Worm (Caenorhabditis elegans) whole organism, L1 larva: ENCODE data around the gene lido-8.

Experiments
- C04F5.9 ChIP-seq: sonication (generic microtip); optimal IDR thresholded peaks from 2 replicates; lab custom pipeline; 2016; ENCODE audit warnings: missing genetic modification characterization, missing compliant biosample characterization
- C16A3.4 ChIP-seq: fragments of 150-350 bp; optimal IDR thresholded peaks from 2 replicates; lab custom pipeline; 2014; ENCODE audit warnings: missing biosample characterization, missing genetic modification characterization
- Y116A8C.19 ChIP-seq: sonication (generic microtip); optimal IDR thresholded peaks from 2 replicates; lab custom pipeline; 2016; ENCODE audit warnings: missing compliant biosample characterization, missing genetic modification characterization, borderline replicate concordance
- aha-1 ChIP-seq: fragments of 150-350 bp; optimal IDR thresholded peaks from 2 replicates; lab custom pipeline; 2014; ENCODE audit warnings: missing biosample characterization, missing genetic modification characterization
- alr-1 ChIP-seq: fragments of 200-800 bp; sonication (Bioruptor generic); optimal IDR thresholded peaks from 2 replicates; lab custom pipeline; 2018; ENCODE audit warnings: borderline replicate concordance, mild to moderate bottlenecking, missing genetic modification characterization, missing compliant biosample characterization
- ama-1 ChIP-seq: fragments of 150-350 bp; optimal IDR thresholded peaks from 2 replicates; lab custom pipeline; 2014
- ceh-88 ChIP-seq: fragments of 200-800 bp; sonication (Bioruptor generic); IDR thresholded peaks from 2 replicates; pipeline ENCODE4 v1.3.6; 2022; ENCODE audit warnings: missing genetic modification characterization, missing compliant biosample characterization
- ceh-90 ChIP-seq: sonication (generic microtip); optimal IDR thresholded peaks from 2 replicates; lab custom pipeline; 2016; ENCODE audit warnings: missing genetic modification characterization, missing compliant biosample characterization
- dsc-1 ChIP-seq: sonication (generic microtip); optimal IDR thresholded peaks from 2 replicates; lab custom pipeline; 2016; ENCODE audit warnings: mild to moderate bottlenecking, missing genetic modification characterization, missing compliant biosample characterization
- egl-27 ChIP-seq, 2 experiments: fragments of 150-350 bp in 1 of 2; sonication (generic microtip); optimal IDR thresholded peaks; 3 replicates each; lab custom pipeline; 2017 to 2018; ENCODE audit warnings: missing biosample characterization in 2 of 2, missing genetic modification characterization in 2 of 2, missing genetic modification reagents in 2 of 2
- elt-2 ChIP-seq: sonication (generic microtip); optimal IDR thresholded peaks from 2 replicates; lab custom pipeline; 2016; ENCODE audit warnings: missing genetic modification characterization, mild to moderate bottlenecking, inconsistent platforms, missing compliant biosample characterization, missing genetic modification reagents
- ets-5 ChIP-seq: fragments of 200-800 bp; sonication (Bioruptor generic); IDR thresholded peaks from 2 replicates; pipeline ENCODE4 v1.3.6; 2022; ENCODE audit warnings: missing genetic modification characterization, missing compliant biosample characterization
- fkh-10 ChIP-seq: sonication (generic microtip); optimal IDR thresholded peaks from 2 replicates; lab custom pipeline; 2017; ENCODE audit warnings: missing biosample characterization, missing genetic modification reagents, missing genetic modification characterization
- fkh-4 ChIP-seq: sonication (generic microtip); optimal IDR thresholded peaks from 2 replicates; lab custom pipeline; 2016; ENCODE audit warnings: missing compliant biosample characterization, missing genetic modification characterization, borderline replicate concordance
- fkh-8 ChIP-seq: sonication (generic microtip); optimal IDR thresholded peaks from 2 replicates; lab custom pipeline; 2016; ENCODE audit warnings: mild to moderate bottlenecking, missing genetic modification characterization, missing compliant biosample characterization
- grh-1 ChIP-seq: fragments of 200-800 bp; sonication (Bioruptor generic); IDR thresholded peaks from 2 replicates; pipeline ENCODE4 v1.3.6; 2022; ENCODE audit warnings: missing genetic modification reagents, missing genetic modification characterization, missing compliant biosample characterization
- hlh-17 ChIP-seq: fragments of 200-800 bp; sonication (Bioruptor generic); optimal IDR thresholded peaks from 2 replicates; lab custom pipeline; 2018; ENCODE audit warnings: missing genetic modification characterization, mild to moderate bottlenecking, missing compliant biosample characterization, moderate library complexity, borderline replicate concordance
- hlh-4 ChIP-seq: sonication (generic microtip); optimal IDR thresholded peaks from 2 replicates; lab custom pipeline; 2016; ENCODE audit warnings: mild to moderate bottlenecking, missing genetic modification characterization, missing compliant biosample characterization
- hpl-2 ChIP-seq: fragments of 150-350 bp; optimal IDR thresholded peaks from 2 replicates; lab custom pipeline; 2014; ENCODE audit warnings: missing biosample characterization, missing genetic modification reagents, missing genetic modification characterization
- irx-1 ChIP-seq: sonication (generic microtip); optimal IDR thresholded peaks from 2 replicates; lab custom pipeline; 2016; ENCODE audit warnings: missing genetic modification characterization, missing compliant biosample characterization
- jun-1 ChIP-seq: fragments of 150-350 bp; optimal IDR thresholded peaks from 2 replicates; lab custom pipeline; 2014; ENCODE audit warnings: missing biosample characterization, missing genetic modification reagents, missing genetic modification characterization
- lin-14 ChIP-seq: fragments of 200-800 bp; sonication (Bioruptor generic); optimal IDR thresholded peaks from 2 replicates; lab custom pipeline; 2018; ENCODE audit warnings: mild to moderate bottlenecking, missing genetic modification characterization, moderate library complexity, missing compliant biosample characterization
- lin-15B ChIP-seq: fragments of 150-350 bp; sonication (generic microtip); optimal IDR thresholded peaks from 3 replicates; lab custom pipeline; 2014; ENCODE audit warnings: missing biosample characterization, missing genetic modification characterization
- lin-39 ChIP-seq: fragments of 150-350 bp; optimal IDR thresholded peaks from 2 replicates; lab custom pipeline; 2014; ENCODE audit warnings: missing biosample characterization, missing genetic modification reagents, missing genetic modification characterization
- mdl-1 ChIP-seq, 2 experiments: fragments of 150-350 bp; optimal IDR thresholded peaks; 2 replicates each; lab custom pipeline; 2014 to 2017; ENCODE audit warnings: missing biosample characterization in 2 of 2, missing genetic modification characterization in 2 of 2, inconsistent platforms in 1 of 2
- mef-2 ChIP-seq: fragments of 150-350 bp; optimal IDR thresholded peaks from 2 replicates; lab custom pipeline; 2014; ENCODE audit warnings: missing biosample characterization, missing genetic modification characterization
- mep-1 ChIP-seq: fragments of 150-350 bp; optimal IDR thresholded peaks from 2 replicates; lab custom pipeline; 2014; ENCODE audit warnings: missing biosample characterization, missing genetic modification characterization
- nhr-12 ChIP-seq: sonication (generic microtip); optimal IDR thresholded peaks from 2 replicates; lab custom pipeline; 2017; ENCODE audit warnings: missing biosample characterization, missing genetic modification characterization
- nhr-19 ChIP-seq: fragments of 200-800 bp; sonication (Bioruptor generic); conservative IDR thresholded peaks from 2 replicates; pipeline ENCODE4 v1.3.6; 2022; ENCODE audit warnings: missing genetic modification characterization, missing compliant biosample characterization
- nhr-20 ChIP-seq: sonication (generic microtip); optimal IDR thresholded peaks from 2 replicates; lab custom pipeline; 2016; ENCODE audit warnings: mild to moderate bottlenecking, missing genetic modification characterization, missing compliant biosample characterization
- nhr-237 ChIP-seq: fragments of 150-350 bp; optimal IDR thresholded peaks from 2 replicates; lab custom pipeline; 2014; ENCODE audit warnings: missing biosample characterization, missing genetic modification characterization
- nhr-28 ChIP-seq: fragments of 150-350 bp; optimal IDR thresholded peaks from 2 replicates; lab custom pipeline; 2014; ENCODE audit warnings: missing biosample characterization, missing genetic modification characterization
- nhr-47 ChIP-seq: sonication (generic microtip); optimal IDR thresholded peaks from 2 replicates; lab custom pipeline; 2016; ENCODE audit warnings: mild to moderate bottlenecking, missing genetic modification characterization, moderate library complexity, missing compliant biosample characterization
- nhr-71 ChIP-seq: sonication (generic microtip); optimal IDR thresholded peaks from 2 replicates; lab custom pipeline; 2016; ENCODE audit warnings: mild to moderate bottlenecking, missing genetic modification characterization, moderate library complexity, missing compliant biosample characterization
- nhr-85 ChIP-seq: sonication (generic microtip); peaks from one replicate; lab custom pipeline; 2016; ENCODE audit warnings: missing genetic modification characterization, inconsistent platforms, missing compliant biosample characterization
- nhr-90 ChIP-seq: sonication (generic microtip); optimal IDR thresholded peaks from 2 replicates; lab custom pipeline; 2016; ENCODE audit warnings: mild to moderate bottlenecking, missing genetic modification characterization, missing compliant biosample characterization; ENCODE audit not compliant: poor library complexity
- pag-3 ChIP-seq: sonication (generic microtip); optimal IDR thresholded peaks from 2 replicates; lab custom pipeline; 2017; ENCODE audit warnings: missing genetic modification characterization, mild to moderate bottlenecking, missing compliant biosample characterization, antibody characterized with exemption, borderline replicate concordance; ENCODE audit not compliant: insufficient read depth
- pax-3 ChIP-seq: fragments of 200-800 bp; sonication (Bioruptor generic); optimal IDR thresholded peaks from 2 replicates; lab custom pipeline; 2018; ENCODE audit warnings: mild to moderate bottlenecking, missing genetic modification characterization, moderate library complexity, missing compliant biosample characterization
- pqm-1 ChIP-seq: sonication (generic microtip); optimal IDR thresholded peaks from 3 replicates; lab custom pipeline; 2017; ENCODE audit warnings: missing biosample characterization, missing genetic modification characterization
- rnt-1 ChIP-seq: sonication (generic microtip); optimal IDR thresholded peaks from 2 replicates; lab custom pipeline; 2016; ENCODE audit warnings: mild to moderate bottlenecking, missing genetic modification characterization, moderate library complexity, missing compliant biosample characterization
- snu-23 ChIP-seq: sonication (generic microtip); optimal IDR thresholded peaks from 2 replicates; lab custom pipeline; 2016; ENCODE audit warnings: missing genetic modification characterization, missing compliant biosample characterization
- swsn-7 ChIP-seq: sonication (generic microtip); optimal IDR thresholded peaks from 2 replicates; lab custom pipeline; 2016; ENCODE audit warnings: missing genetic modification characterization, missing compliant biosample characterization
- tbx-2 ChIP-seq: sonication (generic microtip); optimal IDR thresholded peaks from 2 replicates; lab custom pipeline; 2016; ENCODE audit warnings: missing genetic modification characterization, missing compliant biosample characterization
- tlp-1 ChIP-seq: fragments of 150-350 bp; optimal IDR thresholded peaks from 2 replicates; lab custom pipeline; 2014; ENCODE audit warnings: missing biosample characterization, missing genetic modification characterization
- unc-130 ChIP-seq: fragments of 150-350 bp; optimal IDR thresholded peaks from 2 replicates; lab custom pipeline; 2017; ENCODE audit warnings: missing biosample characterization, missing genetic modification characterization, inconsistent platforms
- unc-62 ChIP-seq: fragments of 150-350 bp; optimal IDR thresholded peaks from 2 replicates; lab custom pipeline; 2014; ENCODE audit warnings: missing biosample characterization, missing genetic modification reagents, missing genetic modification characterization
- unc-98 ChIP-seq: fragments of 200-800 bp; sonication (Bioruptor generic); IDR thresholded peaks from 2 replicates; pipeline ENCODE4 v1.3.6; 2022; ENCODE audit warnings: missing genetic modification characterization, missing compliant biosample characterization
- xbp-1 ChIP-seq: sonication (generic microtip); optimal IDR thresholded peaks from 2 replicates; lab custom pipeline; 2016; ENCODE audit warnings: missing genetic modification characterization, missing compliant biosample characterization
- zag-1 ChIP-seq: fragments of 150-350 bp; optimal IDR thresholded peaks from 2 replicates; lab custom pipeline; 2014; ENCODE audit warnings: missing biosample characterization, missing genetic modification characterization
- zip-4 ChIP-seq: fragments of 200-800 bp; sonication (Bioruptor generic); optimal IDR thresholded peaks from 2 replicates; lab custom pipeline; 2018; ENCODE audit warnings: mild to moderate bottlenecking, missing genetic modification characterization, moderate library complexity, missing compliant biosample characterization

lido-8 gene

DNA sequence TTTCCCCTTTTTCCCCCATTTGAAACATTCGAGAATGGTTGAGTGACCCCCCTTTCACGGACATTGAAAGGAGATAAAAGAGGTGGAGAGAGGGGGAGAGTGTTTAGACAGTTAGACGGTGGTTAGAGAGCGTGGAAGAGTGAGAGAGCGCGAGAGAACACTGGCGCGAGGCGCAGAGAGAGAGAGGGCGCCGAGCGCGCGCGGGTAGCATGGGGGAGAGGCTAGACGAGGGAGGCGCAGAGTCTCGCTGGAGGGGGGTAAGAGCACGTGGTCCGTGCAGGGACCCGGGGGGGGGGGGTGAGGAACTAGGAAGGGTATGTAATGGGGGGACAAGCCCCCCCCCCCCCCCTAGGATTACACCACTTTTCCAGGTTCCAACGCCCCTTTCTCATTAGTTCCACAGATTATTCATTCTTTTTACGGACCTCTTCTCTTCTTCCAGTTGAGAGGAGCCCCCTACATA is 22.9 kb upstream of the lido-8 start (continued):
- TF ChIP-seq zip-4 (GFP tag; lab: Kevin White, UChicago) (peak; percentile 91), pag-3 (no peak), unc-62 (GFP tag; lab: Kevin White, UChicago) (peak; percentile 87), hlh-17 (peak; percentile 81), xbp-1 (peak; percentile 87), nhr-85 (tag; lab: Kevin White, UChicago) (peak; percentile 100), nhr-47 (tag; lab: Kevin White, UChicago) (peak; percentile 98), nhr-237 (peak; percentile 89), nhr-20 (tag; lab: Kevin White, UChicago) (peak; percentile 94), nhr-71 (tag; lab: Kevin White, UChicago) (peak; percentile 99), ets-5 (GFP tag; lab: Robert Waterston, UW) (peak; percentile 87; the same call in 1 of the 2 replicates), C16A3.4 (tag; lab: Kevin White, UChicago) (peak; percentile 82), mef-2 (tag; lab: Kevin White, UChicago) (peak; percentile 91), fkh-8 (tag; lab: Kevin White, UChicago) (peak; percentile 97), irx-1 (peak; percentile 93), jun-1 (tag; lab: Kevin White, UChicago) (peak; percentile 98), ceh-90 (tag; lab: Kevin White, UChicago) (no peak), fkh-4 (tag; lab: Kevin White, UChicago) (peak; percentile 42), ama-1 (lab: Kevin White, UChicago) (peak; percentile 57), tlp-1 (no peak), snu-23 (peak; percentile 94), lin-15B (no peak), lin-39 (tag; lab: Kevin White, UChicago) (peak; percentile 89), Y116A8C.19 (tag; lab: Kevin White, UChicago) (no peak), lin-14 (GFP tag; lab: Kevin White, UChicago) (peak; percentile 100), hlh-4 (tag; lab: Kevin White, UChicago) (no peak), nhr-19 (GFP tag; lab: Robert Waterston, UW) (peak; percentile 98), unc-130 (tag; lab: Kevin White, UChicago) (peak; percentile 71), swsn-7 (tag; lab: Kevin White, UChicago) (peak; percentile 98), egl-27 (tag; optimal IDR thresholded peaks at IDR 0.05; lab: Kevin White, UChicago) (peak; percentile 89), aha-1 (tag; lab: Kevin White, UChicago) (peak; percentile 78), tbx-2 (tag; lab: Kevin White, UChicago) (peak; percentile 98), nhr-28 (tag; lab: Kevin White, UChicago) (no peak), pax-3 (tag; lab: Kevin White, UChicago) (peak; percentile 95), zag-1 (tag; lab: Kevin White, UChicago) (peak; percentile 28), hpl-2 (GFP tag; lab: Kevin White, UChicago) (peak; percentile 88), nhr-12 (tag; lab: Kevin White, UChicago) (peak; percentile 46), pqm-1 (tag; lab: Kevin White, UChicago) (no peak), rnt-1 (peak; percentile 93), mep-1 (tag; lab: Kevin White, UChicago) (peak; percentile 92), fkh-10 (GFP tag; lab: Kevin White, UChicago) (peak; percentile 92), alr-1 (tag; lab: Kevin White, UChicago) (no peak), elt-2 (peak; percentile 93), dsc-1 (tag; lab: Kevin White, UChicago) (peak; percentile 85), nhr-90 (tag; lab: Kevin White, UChicago) (peak; percentile 96), unc-98 (GFP tag; lab: Robert Waterston, UW) (peak; percentile 79; the same call in 1 of the 2 replicates), C04F5.9 (tag; lab: Kevin White, UChicago) (peak; percentile 72), mdl-1 (tag; optimal IDR thresholded peaks at IDR 0.05; lab: Kevin White, UChicago) (peak; percentile 89 to 99), grh-1 (GFP tag; lab: Robert Waterston, UW) (peak; percentile 100), ceh-88 (GFP tag; lab: Robert Waterston, UW) (peak; percentile 96)
